Fruit fly (Drosophila melanogaster) whole organism, embryonic: Measurements from ENCODE around the gene CG44158.

Experiments
- B-H2 ChIP-seq: fragments of 200-800 bp; sonication (Bioruptor generic); optimal IDR thresholded peaks from 2 replicates; lab custom pipeline; 2018; ENCODE audit warnings: missing biosample characterization, mild to moderate bottlenecking, missing genetic modification characterization
- Bdp1 ChIP-seq: fragments of 200-800 bp; sonication (Bioruptor generic); optimal IDR thresholded peaks from 3 replicates; lab custom pipeline; 2016; ENCODE audit warnings: missing biosample characterization, missing genetic modification characterization
- CG10274 ChIP-seq: fragments of 200-800 bp; sonication (Bioruptor generic); optimal IDR thresholded peaks from 3 replicates; lab custom pipeline; 2017; ENCODE audit warnings: missing biosample characterization, mild to moderate bottlenecking, missing genetic modification characterization
- CG10431 ChIP-seq: fragments of 200-800 bp; sonication (Bioruptor generic); optimal IDR thresholded peaks from 3 replicates; lab custom pipeline; 2018; ENCODE audit warnings: missing biosample characterization, mild to moderate bottlenecking, missing genetic modification characterization
- CG12659 ChIP-seq: fragments of 200-800 bp; sonication (Bioruptor generic); optimal IDR thresholded peaks from 3 replicates; lab custom pipeline; 2017; ENCODE audit warnings: mild to moderate bottlenecking, missing biosample characterization, missing genetic modification reagents, missing genetic modification characterization
- CG14441 ChIP-seq: fragments of 200-800 bp; sonication (Bioruptor generic); IDR thresholded peaks from 2 replicates; pipeline ENCODE4 v1.3.6; 2022; ENCODE audit warnings: missing biosample characterization, missing genetic modification characterization
- CG15269 ChIP-seq: fragments of 200-800 bp; sonication (Bioruptor generic); optimal IDR thresholded peaks from 2 replicates; lab custom pipeline; 2018; ENCODE audit warnings: missing biosample characterization, mild to moderate bottlenecking, missing genetic modification characterization, moderate library complexity
- CG1603 ChIP-seq: fragments of 200-800 bp; sonication (Bioruptor generic); optimal IDR thresholded peaks from 2 replicates; lab custom pipeline; 2019; ENCODE audit warnings: missing biosample characterization, mild to moderate bottlenecking, missing genetic modification characterization, moderate library complexity
- CG16863 ChIP-seq: fragments of 200-800 bp; sonication (Bioruptor generic); optimal IDR thresholded peaks from 3 replicates; lab custom pipeline; 2016; ENCODE audit warnings: missing biosample characterization, missing genetic modification characterization
- CG17568 ChIP-seq: fragments of 200-800 bp; sonication (Bioruptor generic); optimal IDR thresholded peaks from 2 replicates; lab custom pipeline; 2018; ENCODE audit warnings: missing biosample characterization, mild to moderate bottlenecking, missing genetic modification characterization, moderate library complexity
- CG17829 ChIP-seq: fragments of 200-800 bp; optimal IDR thresholded peaks from 2 replicates; lab custom pipeline; 2019; ENCODE audit warnings: missing biosample characterization, mild to moderate bottlenecking, missing genetic modification characterization, moderate library complexity
- CG30020 ChIP-seq: fragments of 200-800 bp; optimal IDR thresholded peaks from 2 replicates; lab custom pipeline; 2019; ENCODE audit warnings: missing biosample characterization, mild to moderate bottlenecking, missing genetic modification characterization, moderate library complexity
- CG32532 ChIP-seq: fragments of 200-800 bp; sonication (Bioruptor generic); IDR thresholded peaks from 2 replicates; pipeline ENCODE4 v1.3.6; 2022; ENCODE audit warnings: missing biosample characterization, missing genetic modification characterization
- CG3995 ChIP-seq: fragments of 200-800 bp; sonication (Bioruptor generic); optimal IDR thresholded peaks from 3 replicates; lab custom pipeline; 2016; ENCODE audit warnings: missing biosample characterization, missing genetic modification characterization
- CG43689 ChIP-seq: fragments of 200-800 bp; sonication (Bioruptor generic); IDR thresholded peaks from 2 replicates; pipeline ENCODE4 v1.3.6; 2022; ENCODE audit warnings: missing biosample characterization, missing genetic modification characterization
- CG4404 ChIP-seq: fragments of 200-800 bp; sonication (Bioruptor generic); IDR thresholded peaks from 2 replicates; pipeline ENCODE4 v1.3.6; 2022; ENCODE audit warnings: missing biosample characterization, missing genetic modification characterization
- CG4707 ChIP-seq: fragments of 200-800 bp; sonication (Bioruptor generic); optimal IDR thresholded peaks from 2 replicates; lab custom pipeline; 2018; ENCODE audit warnings: missing biosample characterization, mild to moderate bottlenecking, missing genetic modification characterization, moderate library complexity
- CG5953 ChIP-seq: fragments of 200-800 bp; sonication (Bioruptor generic); IDR thresholded peaks from 2 replicates; pipeline ENCODE4 v1.3.6; 2022; ENCODE audit warnings: missing biosample characterization, missing genetic modification characterization
- CG6654 ChIP-seq: fragments of 200-800 bp; sonication (Bioruptor generic); optimal IDR thresholded peaks from 2 replicates; lab custom pipeline; 2017; ENCODE audit warnings: missing biosample characterization, mild to moderate bottlenecking, missing genetic modification characterization
- CG8359 ChIP-seq: fragments of 200-800 bp; sonication (Bioruptor generic); optimal IDR thresholded peaks from 2 replicates; lab custom pipeline; 2017; ENCODE audit warnings: missing biosample characterization, mild to moderate bottlenecking, missing genetic modification characterization, borderline replicate concordance
- CG8924 ChIP-seq: fragments of 200-800 bp; optimal IDR thresholded peaks from 3 replicates; lab custom pipeline; 2019; ENCODE audit warnings: missing biosample characterization, mild to moderate bottlenecking, missing genetic modification characterization, moderate library complexity
- CG9215 ChIP-seq: fragments of 200-800 bp; sonication (Bioruptor generic); IDR thresholded peaks from 2 replicates; pipeline ENCODE4 v1.3.6; 2022; ENCODE audit warnings: missing biosample characterization, missing genetic modification characterization
- D ChIP-seq, 2 experiments: fragments of 200-800 bp in 1 of 2; fragments of >200 bp in 1 of 2; sonication (Bioruptor generic) in 1 of 2; optimal IDR thresholded peaks; 2 replicates in 1 of 2; 3 replicates in 1 of 2; lab custom pipeline; 2017; ENCODE audit warnings: mild to moderate bottlenecking in 1 of 2, missing biosample characterization in 1 of 2, missing genetic modification characterization in 1 of 2, missing genetic modification reagents in 1 of 2
- Lim3 ChIP-seq: fragments of 200-800 bp; sonication (Bioruptor generic); IDR thresholded peaks from 2 replicates; pipeline ENCODE4 v1.3.6; 2022; ENCODE audit warnings: missing biosample characterization, missing genetic modification characterization
- MTF-1 ChIP-seq: fragments of 200-800 bp; sonication (Bioruptor generic); optimal IDR thresholded peaks from 2 replicates; lab custom pipeline; 2018; ENCODE audit warnings: missing biosample characterization, mild to moderate bottlenecking, missing genetic modification characterization, borderline replicate concordance
- Oli ChIP-seq: fragments of 200-800 bp; sonication (Bioruptor generic); optimal IDR thresholded peaks from 2 replicates; lab custom pipeline; 2018; ENCODE audit warnings: missing biosample characterization, mild to moderate bottlenecking, missing genetic modification characterization, moderate library complexity
- Poxn ChIP-seq: fragments of 200-800 bp; sonication (Bioruptor generic); IDR thresholded peaks from 2 replicates; pipeline ENCODE4 v1.3.6; 2022; ENCODE audit warnings: missing biosample characterization, missing genetic modification characterization
- Rfx ChIP-seq: fragments of 200-800 bp; sonication (Bioruptor generic); IDR thresholded peaks from 2 replicates; pipeline ENCODE4 v1.3.6; 2022; ENCODE audit warnings: missing biosample characterization, missing genetic modification characterization
- Sin3A ChIP-seq: fragments of >200 bp; optimal IDR thresholded peaks from 2 replicates; lab custom pipeline; 2018
- Six4 ChIP-seq: fragments of 200-800 bp; sonication (Bioruptor generic); optimal IDR thresholded peaks from 2 replicates; lab custom pipeline; 2016; ENCODE audit warnings: missing biosample characterization, missing genetic modification characterization
- Taf1 ChIP-seq: fragments of 200-800 bp; sonication (Bioruptor generic); IDR thresholded peaks from 2 replicates; pipeline ENCODE4 v1.3.6; 2022; ENCODE audit warnings: missing biosample characterization, missing genetic modification characterization
- crp ChIP-seq, 2 experiments: fragments of 200-800 bp; sonication (Bioruptor generic); optimal IDR thresholded peaks; 2 replicates in 1 of 2; 3 replicates in 1 of 2; lab custom pipeline; 2017; ENCODE audit warnings: missing biosample characterization in 2 of 2, missing genetic modification characterization in 2 of 2, mild to moderate bottlenecking in 1 of 2, moderate library complexity in 1 of 2
- cwo ChIP-seq: fragments of 200-800 bp; sonication (Bioruptor generic); optimal IDR thresholded peaks from 3 replicates; lab custom pipeline; 2017; ENCODE audit warnings: missing biosample characterization, missing genetic modification characterization, mild to moderate bottlenecking, moderate library complexity, missing genetic modification reagents
- da ChIP-seq: fragments of 200-800 bp; sonication (Bioruptor generic); optimal IDR thresholded peaks from 2 replicates; lab custom pipeline; 2016; ENCODE audit warnings: missing biosample characterization, missing genetic modification characterization
- dan ChIP-seq: fragments of 200-800 bp; sonication (Bioruptor generic); IDR thresholded peaks from 2 replicates; pipeline ENCODE4 v1.3.6; 2022; ENCODE audit warnings: missing biosample characterization, missing genetic modification characterization
- eve ChIP-seq, 2 experiments: fragments of >200 bp; optimal IDR thresholded peaks; 2 replicates each; lab custom pipeline; 2017; ENCODE audit warnings: missing biosample characterization in 2 of 2, missing genetic modification characterization in 2 of 2
- fd64A ChIP-seq: fragments of 200-800 bp; sonication (Bioruptor generic); optimal IDR thresholded peaks from 3 replicates; lab custom pipeline; 2018; ENCODE audit warnings: missing biosample characterization, mild to moderate bottlenecking, missing genetic modification characterization
- fu2 ChIP-seq: fragments of 200-800 bp; sonication (Bioruptor generic); optimal IDR thresholded peaks from 2 replicates; lab custom pipeline; 2016; ENCODE audit warnings: missing biosample characterization, missing genetic modification characterization
- jumu ChIP-seq: fragments of 200-800 bp; sonication (Bioruptor generic); optimal IDR thresholded peaks from 3 replicates; lab custom pipeline; 2016; ENCODE audit warnings: missing biosample characterization, missing genetic modification characterization
- luna ChIP-seq: fragments of 200-800 bp; sonication (Bioruptor generic); optimal IDR thresholded peaks from 2 replicates; lab custom pipeline; 2016; ENCODE audit warnings: missing biosample characterization, missing genetic modification characterization
- maf-S ChIP-seq: fragments of 200-800 bp; sonication (Bioruptor generic); optimal IDR thresholded peaks from 2 replicates; lab custom pipeline; 2016; ENCODE audit warnings: missing biosample characterization, missing genetic modification characterization
- pb ChIP-seq: fragments of 200-800 bp; sonication (Bioruptor generic); optimal IDR thresholded peaks from 3 replicates; lab custom pipeline; 2016; ENCODE audit warnings: missing biosample characterization, missing genetic modification characterization
- prd ChIP-seq, 3 experiments: fragments of >200 bp in 2 of 3; fragments of 200-800 bp in 1 of 3; sonication (Bioruptor generic) in 1 of 3; optimal IDR thresholded peaks in 2 of 3; IDR thresholded peaks in 1 of 3; 2 replicates in 2 of 3; 3 replicates in 1 of 3; pipeline versions ENCODE4 v1.3.6 to Lab custom; 2017 to 2022; ENCODE audit warnings: missing biosample characterization in 1 of 3, missing genetic modification characterization in 1 of 3
- psq ChIP-seq: fragments of 200-800 bp; sonication (Bioruptor generic); optimal IDR thresholded peaks from 2 replicates; lab custom pipeline; 2017; ENCODE audit warnings: missing biosample characterization, missing genetic modification characterization
- sens ChIP-seq: fragments of 200-800 bp; sonication (Bioruptor generic); peaks from one replicate; lab custom pipeline; 2016; ENCODE audit warnings: missing biosample characterization, missing genetic modification characterization
- ttk ChIP-seq: fragments of 200-800 bp; sonication (Bioruptor generic); IDR thresholded peaks from 2 replicates; pipeline ENCODE4 v2.1.2; 2022; ENCODE audit warnings: missing biosample characterization, missing genetic modification characterization
- tx ChIP-seq: fragments of 200-800 bp; sonication (Bioruptor generic); optimal IDR thresholded peaks from 2 replicates; lab custom pipeline; 2016; ENCODE audit warnings: missing biosample characterization, missing genetic modification characterization
- vnd ChIP-seq: fragments of 200-800 bp; sonication (Bioruptor generic); IDR thresholded peaks from 3 replicates; pipeline ENCODE4 v1.3.6; 2022; ENCODE audit warnings: missing biosample characterization, missing genetic modification characterization; ENCODE audit not compliant: partially characterized antibody

The CG44158 gene

DNA sequence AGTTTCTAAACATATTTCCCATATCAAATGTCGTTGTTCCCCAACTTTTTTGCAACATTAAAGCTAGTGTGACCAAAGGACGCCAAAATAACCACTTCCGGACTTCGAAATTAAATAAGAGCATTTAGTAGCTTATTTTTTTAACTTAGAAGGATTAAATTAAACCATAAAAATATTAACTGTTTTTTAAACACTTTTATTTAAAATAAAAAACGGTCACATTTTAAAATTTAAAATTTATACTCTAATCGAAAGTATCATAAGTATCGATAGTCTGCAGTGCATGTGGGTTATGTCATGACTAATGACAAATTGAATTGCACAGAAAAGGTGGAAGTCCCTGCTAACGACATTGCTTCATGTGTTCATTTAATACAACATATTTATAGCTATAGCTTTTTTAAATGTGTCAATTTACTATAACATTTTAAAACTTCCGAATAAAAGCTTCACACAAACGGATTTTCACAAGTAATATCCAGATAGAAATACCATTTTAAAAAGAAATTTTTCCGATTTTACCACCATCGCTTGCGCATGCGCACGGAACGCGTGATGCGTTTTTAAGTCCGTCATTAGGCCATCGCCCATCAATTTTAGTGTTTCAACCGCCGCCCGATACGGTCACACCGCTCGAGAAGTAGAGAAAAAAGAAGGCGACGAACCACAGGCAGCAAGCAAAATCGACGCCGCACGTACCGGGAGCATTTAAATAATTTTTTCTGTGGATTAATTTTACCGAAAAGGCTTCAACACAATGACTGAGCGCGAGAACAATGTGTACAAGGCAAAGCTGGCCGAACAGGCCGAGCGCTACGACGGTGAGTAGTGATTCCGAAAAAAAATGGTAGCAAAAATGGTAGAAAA is 33.7 kb downstream of the CG44158 start, which contains the start of the genes CG7156 and 14-3-3epsilon (continued):
- TF ChIP-seq dan (GFP tag; lab: Robert Waterston, UW) = no peak
- peak; percentile 2 for TF ChIP-seq jumu (GFP tag; lab: Kevin White, UChicago)
- TF ChIP-seq Poxn (GFP tag; lab: Robert Waterston, UW) = no peak
- no peak for TF ChIP-seq CG10274 (GFP tag; lab: Kevin White, UChicago)
- TF ChIP-seq CG3995 (GFP tag; lab: Kevin White, UChicago) = no peak
- TF ChIP-seq tx (GFP tag; lab: Kevin White, UChicago) = no peak
- no peak for TF ChIP-seq CG4404 (GFP tag; lab: Robert Waterston, UW)
- TF ChIP-seq maf-S (GFP tag; lab: Kevin White, UChicago) = no peak
- TF ChIP-seq CG16863 (GFP tag; lab: Kevin White, UChicago) = peak; percentile 4
- peak; percentile 16 for TF ChIP-seq CG17829 (tag; lab: Kevin White, UChicago)
- TF ChIP-seq CG10431 (GFP tag; lab: Kevin White, UChicago) = no peak
- TF ChIP-seq CG17568 (GFP tag; lab: Kevin White, UChicago) = peak; percentile 66
- no peak for TF ChIP-seq luna
- no peak for TF ChIP-seq da (GFP tag; lab: Kevin White, UChicago)
- TF ChIP-seq CG12659 (GFP tag; lab: Kevin White, UChicago) = peak; percentile 68
- no peak for TF ChIP-seq Bdp1
- no peak for TF ChIP-seq cwo (GFP tag; lab: Kevin White, UChicago)
- TF ChIP-seq CG1603 (tag; lab: Kevin White, UChicago) = peak; percentile 18
- TF ChIP-seq pb (GFP tag; lab: Kevin White, UChicago) = no peak
- no peak for TF ChIP-seq CG5953
- TF ChIP-seq Oli (tag; lab: Kevin White, UChicago) = peak; percentile 8
- TF ChIP-seq CG4707 = peak; percentile 22
- no peak for TF ChIP-seq Six4
- TF ChIP-seq CG9215 (GFP tag; lab: Robert Waterston, UW) = no peak
- TF ChIP-seq Lim3 (GFP tag; lab: Robert Waterston, UW) = no peak
- no peak for TF ChIP-seq CG14441 (GFP tag; lab: Robert Waterston, UW)
- no peak for TF ChIP-seq psq (GFP tag; lab: Kevin White, UChicago)
- TF ChIP-seq crp (GFP tag; optimal IDR thresholded peaks at IDR 0.05; lab: Kevin White, UChicago) = peak in 1 of 2 experiments; percentile 4
- TF ChIP-seq fu2 = no peak
- peak; percentile 91 for TF ChIP-seq sens (GFP tag; lab: Kevin White, UChicago)
- TF ChIP-seq CG8359 (GFP tag; lab: Kevin White, UChicago) = no peak
- peak; percentile 50 for TF ChIP-seq CG30020 (tag; lab: Kevin White, UChicago)
- TF ChIP-seq Taf1 (GFP tag; lab: Robert Waterston, UW) = no peak
- TF ChIP-seq CG32532 (GFP tag; lab: Robert Waterston, UW) = peak; percentile 57; the same call in 1 of the 2 replicates
- TF ChIP-seq prd (optimal IDR thresholded peaks at IDR 0.05; lab: Kevin White, UChicago) = no peak
- TF ChIP-seq prd (GFP tag; IDR thresholded peaks at IDR 0.05; lab: Robert Waterston, UW) = peak; percentile 50; the same call in 1 of the 3 replicates
- TF ChIP-seq vnd (GFP tag; lab: Robert Waterston, UW) = no peak
- no peak for TF ChIP-seq eve (GFP tag; optimal IDR thresholded peaks at IDR 0.05; lab: Kevin White, UChicago)
- no peak for TF ChIP-seq fd64A
- TF ChIP-seq MTF-1 (GFP tag; lab: Kevin White, UChicago) = peak; percentile 16
- no peak for TF ChIP-seq CG6654 (GFP tag; lab: Kevin White, UChicago)
- TF ChIP-seq CG43689 (GFP tag; lab: Robert Waterston, UW) = no peak
- no peak for TF ChIP-seq B-H2 (GFP tag; lab: Kevin White, UChicago)
- TF ChIP-seq Rfx = peak; percentile 38
- no peak for TF ChIP-seq CG15269 (tag; lab: Kevin White, UChicago)
- TF ChIP-seq Sin3A (lab: Kevin White, UChicago) = peak; percentile 98
- TF ChIP-seq CG8924 (tag; lab: Kevin White, UChicago) = peak; percentile 30
- no peak for TF ChIP-seq ttk
- TF ChIP-seq D (optimal IDR thresholded peaks at IDR 0.05; lab: Kevin White, UChicago) = no peak
- no peak for TF ChIP-seq D (GFP tag; optimal IDR thresholded peaks at IDR 0.05; lab: Kevin White, UChicago)
